Worm (Caenorhabditis elegans) whole organism, L4 larva: Measurements from ENCODE around the gene xpd-1.
A peak's percentile ranks its signal among the peaks of the same experiment; 100 is the strongest.

ENCODE experiments used
- Y5F2A.4 ChIP-seq: fragments of 200-800 bp; sonication (Bioruptor generic); optimal IDR thresholded peaks from 2 replicates; lab custom pipeline; 2018; ENCODE audit warnings: mild to moderate bottlenecking, missing genetic modification characterization, missing compliant biosample characterization
- ZK337.2 ChIP-seq: fragments of 200-800 bp; sonication (Bioruptor generic); IDR thresholded peaks from 2 replicates; pipeline ENCODE4 v1.3.6; 2022; ENCODE audit warnings: missing genetic modification reagents, missing genetic modification characterization, missing compliant biosample characterization
- ZK546.5 ChIP-seq, 2 experiments: sonication (generic microtip); optimal IDR thresholded peaks; 2 replicates each; lab custom pipeline; 2017; ENCODE audit warnings: missing biosample characterization in 2 of 2, missing genetic modification characterization in 2 of 2
- ceh-28 ChIP-seq: fragments of 150-350 bp; optimal IDR thresholded peaks from 2 replicates; lab custom pipeline; 2014; ENCODE audit warnings: missing biosample characterization, missing genetic modification reagents, missing genetic modification characterization
- daf-12 ChIP-seq: fragments of 150-350 bp; optimal IDR thresholded peaks from 2 replicates; lab custom pipeline; 2014; ENCODE audit warnings: missing biosample characterization, missing genetic modification reagents, missing genetic modification characterization
- daf-16 ChIP-seq, 3 experiments: sonication (generic microtip); optimal IDR thresholded peaks; 2 replicates each; lab custom pipeline; 2016 to 2017; ENCODE audit warnings: missing genetic modification characterization in 3 of 3, missing genetic modification reagents in 3 of 3, mild to moderate bottlenecking in 2 of 3, missing compliant biosample characterization in 2 of 3, missing biosample characterization in 1 of 3, moderate library complexity in 1 of 3
- daf-19 ChIP-seq: fragments of 200-800 bp; sonication (Bioruptor generic); conservative IDR thresholded peaks from 2 replicates; pipeline ENCODE4 v1.3.6; 2022; ENCODE audit warnings: missing genetic modification characterization, missing compliant biosample characterization
- daf-8 ChIP-seq: fragments of 200-800 bp; sonication (Bioruptor generic); IDR thresholded peaks from 2 replicates; pipeline ENCODE4 v1.3.6; 2022; ENCODE audit warnings: missing genetic modification characterization, missing compliant biosample characterization
- dmd-8 ChIP-seq: fragments of 200-800 bp; sonication (Bioruptor generic); IDR thresholded peaks from 2 replicates; pipeline ENCODE4 v1.3.6; 2022; ENCODE audit warnings: missing genetic modification characterization, missing compliant biosample characterization
- dpl-1 ChIP-seq: fragments of 150-350 bp; optimal IDR thresholded peaks from 2 replicates; lab custom pipeline; 2014; ENCODE audit warnings: missing biosample characterization, missing genetic modification reagents, missing genetic modification characterization
- dve-1 ChIP-seq: sonication (generic microtip); optimal IDR thresholded peaks from 2 replicates; lab custom pipeline; 2017; ENCODE audit warnings: antibody characterized with exemption, mild to moderate bottlenecking, missing genetic modification characterization, missing compliant biosample characterization; ENCODE audit not compliant: insufficient read depth
- egl-43 ChIP-seq: fragments of 200-800 bp; sonication (Bioruptor generic); IDR thresholded peaks from 2 replicates; pipeline ENCODE4 v1.3.6; 2022; ENCODE audit warnings: missing genetic modification reagents, missing genetic modification characterization, missing compliant biosample characterization
- hmg-1.1 ChIP-seq: fragments of 200-800 bp; sonication (Bioruptor generic); IDR thresholded peaks from 2 replicates; pipeline ENCODE4 v1.3.6; 2022; ENCODE audit warnings: missing genetic modification reagents, missing genetic modification characterization, missing compliant biosample characterization
- lin-29 ChIP-seq: fragments of 200-800 bp; sonication (Bioruptor generic); IDR thresholded peaks from 2 replicates; pipeline ENCODE4 v1.3.6; 2022; ENCODE audit warnings: missing genetic modification reagents, missing genetic modification characterization, missing compliant biosample characterization
- lin-38 ChIP-seq: fragments of 200-800 bp; sonication (Bioruptor generic); IDR thresholded peaks from 2 replicates; pipeline ENCODE4 v1.3.6; 2022; ENCODE audit warnings: missing genetic modification reagents, missing genetic modification characterization, missing compliant biosample characterization
- madf-5 ChIP-seq, 2 experiments: fragments of 200-800 bp; sonication (Bioruptor generic); IDR thresholded peaks; 2 replicates each; pipeline ENCODE4 v1.3.6; 2022; ENCODE audit warnings: missing compliant biosample characterization in 2 of 2, missing genetic modification characterization in 2 of 2
- madf-9 ChIP-seq: fragments of 200-800 bp; sonication (Bioruptor generic); conservative IDR thresholded peaks from 2 replicates; pipeline ENCODE4 v1.3.6; 2022; ENCODE audit warnings: missing genetic modification reagents, missing genetic modification characterization, missing compliant biosample characterization
- mep-1 ChIP-seq: fragments of 150-350 bp; sonication (generic microtip); optimal IDR thresholded peaks from 3 replicates; lab custom pipeline; 2014; ENCODE audit warnings: missing biosample characterization, missing genetic modification characterization
- mxl-3 ChIP-seq: fragments of 200-800 bp; sonication (Bioruptor generic); optimal IDR thresholded peaks from 2 replicates; lab custom pipeline; 2018; ENCODE audit warnings: mild to moderate bottlenecking, missing genetic modification characterization, missing compliant biosample characterization
- nhr-10 ChIP-seq: fragments of 150-350 bp; optimal IDR thresholded peaks from 2 replicates; lab custom pipeline; 2014; ENCODE audit warnings: missing biosample characterization, missing genetic modification characterization
- nhr-11 ChIP-seq: fragments of 150-350 bp; optimal IDR thresholded peaks from 2 replicates; lab custom pipeline; 2014; ENCODE audit warnings: missing biosample characterization, missing genetic modification characterization
- nhr-111 ChIP-seq: fragments of 200-800 bp; sonication (Bioruptor generic); optimal IDR thresholded peaks from 2 replicates; lab custom pipeline; 2018; ENCODE audit warnings: mild to moderate bottlenecking, missing genetic modification characterization, missing compliant biosample characterization
- nhr-237 ChIP-seq: sonication (generic microtip); optimal IDR thresholded peaks from 2 replicates; lab custom pipeline; 2017; ENCODE audit warnings: missing biosample characterization, missing genetic modification characterization
- nhr-25 ChIP-seq: sonication (generic microtip); optimal IDR thresholded peaks from 2 replicates; lab custom pipeline; 2017; ENCODE audit warnings: missing genetic modification characterization, mild to moderate bottlenecking, missing compliant biosample characterization, antibody characterized with exemption, moderate library complexity, borderline replicate concordance; ENCODE audit not compliant: insufficient read depth
- pha-4 ChIP-seq, 2 experiments: fragments of 150-350 bp in 1 of 2; fragments of 200-800 bp in 1 of 2; sonication (Bioruptor generic) in 1 of 2; IDR thresholded peaks in 1 of 2; optimal IDR thresholded peaks in 1 of 2; 2 replicates each; pipeline versions ENCODE4 v1.3.6 to Lab custom; 2014 to 2022; ENCODE audit warnings: missing genetic modification characterization in 2 of 2, missing genetic modification reagents in 2 of 2, missing biosample characterization in 1 of 2, missing compliant biosample characterization in 1 of 2
- sdz-12 ChIP-seq: fragments of 200-800 bp; sonication (Bioruptor generic); optimal IDR thresholded peaks from 2 replicates; lab custom pipeline; 2018; ENCODE audit warnings: mild to moderate bottlenecking, missing genetic modification characterization, missing compliant biosample characterization
- set-16 ChIP-seq: fragments of 200-800 bp; sonication (Bioruptor generic); IDR thresholded peaks from 2 replicates; pipeline ENCODE4 v1.3.6; 2022; ENCODE audit warnings: missing genetic modification reagents, missing genetic modification characterization, missing compliant biosample characterization
- spr-3 ChIP-seq: fragments of 200-800 bp; sonication (Bioruptor generic); optimal IDR thresholded peaks from 2 replicates; lab custom pipeline; 2018; ENCODE audit warnings: mild to moderate bottlenecking, missing genetic modification characterization, missing compliant biosample characterization
- tra-1 ChIP-seq: fragments of 200-800 bp; sonication (Bioruptor generic); IDR thresholded peaks from 2 replicates; pipeline ENCODE4 v1.3.6; 2022; ENCODE audit warnings: missing genetic modification reagents, missing genetic modification characterization, missing compliant biosample characterization
- unc-130 ChIP-seq: sonication (generic microtip); optimal IDR thresholded peaks from 2 replicates; lab custom pipeline; 2016; ENCODE audit warnings: missing genetic modification reagents, missing genetic modification characterization, missing compliant biosample characterization
- vab-7 ChIP-seq: fragments of 200-800 bp; sonication (Bioruptor generic); IDR thresholded peaks from 2 replicates; pipeline ENCODE4 v1.3.6; 2022; ENCODE audit warnings: missing genetic modification reagents, missing genetic modification characterization, missing compliant biosample characterization
- zfp-3 ChIP-seq: fragments of 200-800 bp; sonication (Bioruptor generic); conservative IDR thresholded peaks from 2 replicates; pipeline ENCODE4 v1.3.6; 2022; ENCODE audit warnings: missing genetic modification reagents, missing genetic modification characterization, missing compliant biosample characterization
- zip-2 ChIP-seq: fragments of 150-350 bp; optimal IDR thresholded peaks from 2 replicates; lab custom pipeline; 2014; ENCODE audit warnings: missing biosample characterization, missing genetic modification characterization

Gene xpd-1

ce11 chrIII:235115-235514, 29.8 kb upstream of the xpd-1 start (continued):
- TF ChIP-seq daf-16 (GFP tag; optimal IDR thresholded peaks at IDR 0.05; lab: Kevin White, UChicago) (no peak), daf-16 (tag; optimal IDR thresholded peaks at IDR 0.05; lab: Kevin White, UChicago) (no peak), Y5F2A.4 (GFP tag; lab: Kevin White, UChicago) (no peak), nhr-111 (GFP tag; lab: Kevin White, UChicago) (no peak), spr-3 (GFP tag; lab: Kevin White, UChicago) (peak; percentile 36), daf-12 (tag; lab: Kevin White, UChicago) (no peak), madf-9 (GFP tag; lab: Robert Waterston, UW) (0 out of 2 replicates have a peak, but pooled peaks have one; percentile 25), dve-1 (tag; lab: Kevin White, UChicago) (peak; percentile 32), zip-2 (no peak), sdz-12 (GFP tag; lab: Kevin White, UChicago) (peak; percentile 50), mxl-3 (no peak), madf-5 (GFP tag; IDR thresholded peaks at IDR 0.05; lab: Robert Waterston, UW) (no peak), nhr-11 (no peak), ZK337.2 (GFP tag; lab: Robert Waterston, UW) (no peak), pha-4 (GFP tag; IDR thresholded peaks at IDR 0.05; lab: Robert Waterston, UW) (no peak), pha-4 (tag; optimal IDR thresholded peaks at IDR 0.05; lab: Kevin White, UChicago) (no peak), hmg-1.1 (GFP tag; lab: Robert Waterston, UW) (peak; percentile 65), dpl-1 (GFP tag; lab: Kevin White, UChicago) (peak; percentile 57), nhr-237 (no peak), nhr-25 (tag; lab: Kevin White, UChicago) (no peak), unc-130 (GFP tag; lab: Kevin White, UChicago) (peak; percentile 25), egl-43 (GFP tag; lab: Robert Waterston, UW) (0 out of 2 replicates have a peak, but pooled peaks have one; percentile 44), ZK546.5 (tag; optimal IDR thresholded peaks at IDR 0.05; lab: Kevin White, UChicago) (no peak), tra-1 (GFP tag; lab: Robert Waterston, UW) (0 out of 2 replicates have a peak, but pooled peaks have one; percentile 35), mep-1 (tag; lab: Kevin White, UChicago) (peak; percentile 54), lin-38 (GFP tag; lab: Robert Waterston, UW) (peak; percentile 68), lin-29 (GFP tag; lab: Robert Waterston, UW) (no peak), daf-8 (GFP tag; lab: Robert Waterston, UW) (no peak), daf-19 (GFP tag; lab: Robert Waterston, UW) (no peak)

- TF ChIP-seq spr-3 (GFP tag; lab: Kevin White, UChicago) (no peak), set-16 (no peak), daf-16 (GFP tag; optimal IDR thresholded peaks at IDR 0.05; lab: Kevin White, UChicago) (no peak), daf-16 (tag; optimal IDR thresholded peaks at IDR 0.05; lab: Kevin White, UChicago) (no peak), nhr-10 (tag; lab: Kevin White, UChicago) (no peak), nhr-111 (GFP tag; lab: Kevin White, UChicago) (no peak)
- TF ChIP-seq, all 104 proteins: peak for 0
Measured at ce11 chrIII:235544-235943, 29.3 kb upstream of the xpd-1 start, which contains the start of gene hpo-29. Gene hpo-29 (plus strand): TSS chrIII:235844.

ce11 chrIII:251410-251809, 13.5 kb upstream of the xpd-1 start:
- no peak for TF ChIP-seq nhr-25 (tag; lab: Kevin White, UChicago)
- no peak for TF ChIP-seq dmd-8
- TF ChIP-seq lin-29 (GFP tag; lab: Robert Waterston, UW): no peak
- no peak for TF ChIP-seq vab-7
- no peak for TF ChIP-seq zfp-3 (GFP tag; lab: Robert Waterston, UW)
- no peak for TF ChIP-seq daf-16 (GFP tag; optimal IDR thresholded peaks at IDR 0.05; lab: Kevin White, UChicago)
- no peak for TF ChIP-seq daf-16 (tag; optimal IDR thresholded peaks at IDR 0.05; lab: Kevin White, UChicago)
- TF ChIP-seq ceh-28 (tag; lab: Kevin White, UChicago): peak; percentile 53
